Fruit fly (Drosophila melanogaster): ENCODE results near the gene scrt.

Gene scrt

DNA sequence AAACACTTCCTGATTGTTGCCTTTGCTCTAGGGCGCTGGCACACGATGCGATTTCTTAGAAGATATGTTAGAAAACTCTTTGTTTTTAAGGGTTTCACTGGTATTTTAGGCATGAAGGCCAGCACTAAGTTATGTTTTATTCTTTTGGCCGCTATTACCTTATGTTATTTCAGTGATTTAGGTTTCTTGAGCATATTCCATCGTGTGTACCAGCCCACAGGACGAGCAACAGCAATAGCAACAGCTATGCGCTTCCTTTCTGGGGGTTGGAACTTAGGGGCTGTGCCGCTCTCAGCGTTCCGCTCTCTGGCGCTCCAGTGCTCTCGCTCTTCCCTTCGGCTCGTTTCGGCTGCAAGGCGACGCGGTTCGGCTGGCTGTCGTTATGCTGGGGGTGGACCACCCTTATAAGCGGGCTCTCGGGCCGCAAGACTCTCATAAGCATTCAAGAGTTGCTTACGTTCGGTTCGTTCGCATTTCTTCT lies at the start of gene scrt:
Gene scrt (plus strand): TSS at position 431 of the 481 bp plus-strand sequence.
- TF ChIP-seq tai (GFP tag; optimal IDR thresholded peaks at IDR 0.05) = no peak
- no peak for TF ChIP-seq CG32264 (GFP tag; optimal IDR thresholded peaks at IDR 0.05)
- TF ChIP-seq lola (GFP tag; optimal IDR thresholded peaks at IDR 0.05) = no peak
- TF ChIP-seq Rel (GFP tag; optimal IDR thresholded peaks at IDR 0.05) = no peak
- TF ChIP-seq Rel (tag; optimal IDR thresholded peaks at IDR 0.05) = no peak
- no peak for TF ChIP-seq N (GFP tag; optimal IDR thresholded peaks at IDR 0.05)
- no peak for TF ChIP-seq rgr (GFP tag; optimal IDR thresholded peaks at IDR 0.05)
- peak in 1 of 2 experiments; percentile 33 for TF ChIP-seq dl (GFP tag; optimal IDR thresholded peaks at IDR 0.05; ENCODE audit: insufficient read depth in 1 of 2, partially characterized antibody in 2 of 2)
- TF ChIP-seq CG9705 (GFP tag; optimal IDR thresholded peaks at IDR 0.05) = no peak
- no peak for TF ChIP-seq Hr83 (GFP tag; optimal IDR thresholded peaks at IDR 0.05; ENCODE audit: poor library complexity, severe bottlenecking)
- no peak for TF ChIP-seq Myc (optimal IDR thresholded peaks at IDR 0.05)
- peak in 1 of 2 experiments; percentile 25 for TF ChIP-seq foxo (GFP tag; optimal IDR thresholded peaks at IDR 0.05)
- TF ChIP-seq OdsH (GFP tag; optimal IDR thresholded peaks at IDR 0.05) = no peak
- no peak for TF ChIP-seq pan (optimal IDR thresholded peaks at IDR 0.05)
- no peak for TF ChIP-seq usp (GFP tag; optimal IDR thresholded peaks at IDR 0.05)
- TF ChIP-seq HLH106 (tag; optimal IDR thresholded peaks at IDR 0.05) = peak; percentile 15
- TF ChIP-seq Hr78 (GFP tag; optimal IDR thresholded peaks at IDR 0.05) = no peak
- no peak for TF ChIP-seq dmrt93B (GFP tag; optimal IDR thresholded peaks at IDR 0.05)
- TF ChIP-seq Dif (GFP tag; optimal IDR thresholded peaks at IDR 0.05; ENCODE audit: partially characterized antibody) = peak; percentile 62
- no peak for TF ChIP-seq br (GFP tag; optimal IDR thresholded peaks at IDR 0.05)
- peak; percentile 66 for TF ChIP-seq Vsx2 (GFP tag; optimal IDR thresholded peaks at IDR 0.05; ENCODE audit: partially characterized antibody)
- TF ChIP-seq Jra (GFP tag; optimal IDR thresholded peaks at IDR 0.05) = no peak
- no peak for TF ChIP-seq ey (GFP tag; optimal IDR thresholded peaks at IDR 0.05)
- no peak for TF ChIP-seq psq (GFP tag; optimal IDR thresholded peaks at IDR 0.05)
- no peak for TF ChIP-seq GATAd (GFP tag; optimal IDR thresholded peaks at IDR 0.05)
- no peak for TF ChIP-seq CrebA (GFP tag; optimal IDR thresholded peaks at IDR 0.05; ENCODE audit: borderline replicate concordance)
- peak; percentile 34 for TF ChIP-seq woc (GFP tag; optimal IDR thresholded peaks at IDR 0.05)
- no peak for TF ChIP-seq Sp1 (GFP tag; optimal IDR thresholded peaks at IDR 0.05)
- no peak for TF ChIP-seq jim (GFP tag; optimal IDR thresholded peaks at IDR 0.05)
- no peak for TF ChIP-seq Mio (GFP tag; optimal IDR thresholded peaks at IDR 0.05)
- no peak for TF ChIP-seq dsf (GFP tag; optimal IDR thresholded peaks at IDR 0.05; ENCODE audit: borderline replicate concordance)
- TF ChIP-seq h (GFP tag; optimal IDR thresholded peaks at IDR 0.05) = peak; percentile 4
- TF ChIP-seq sv (GFP tag; optimal IDR thresholded peaks at IDR 0.05) = peak; percentile 53
- TF ChIP-seq sage (GFP tag; optimal IDR thresholded peaks at IDR 0.05) = no peak
- TF ChIP-seq brk (GFP tag; optimal IDR thresholded peaks at IDR 0.05) = no peak
- TF ChIP-seq Dfd (GFP tag; optimal IDR thresholded peaks at IDR 0.05) = no peak

DNA sequence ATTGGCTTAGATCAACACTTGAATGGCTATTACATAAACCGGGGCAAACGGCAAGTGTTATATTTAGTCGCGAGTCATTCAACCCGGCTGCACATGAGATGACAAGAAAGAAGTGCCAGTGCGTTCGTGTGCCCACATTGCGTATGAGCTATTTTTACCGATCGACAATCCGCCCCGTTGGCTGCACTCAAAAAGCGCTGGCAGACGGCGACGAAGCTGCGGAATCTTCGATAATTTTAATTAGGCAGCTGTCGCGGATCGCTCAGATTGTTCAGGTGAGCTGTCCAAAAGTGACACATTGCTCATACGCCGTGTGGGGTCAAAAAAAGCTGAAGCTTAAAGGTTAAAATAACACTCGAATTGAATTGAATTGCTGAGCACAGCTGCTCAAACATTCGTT lies 49.6 kb upstream of the scrt start:
- TF ChIP-seq fru (GFP tag; optimal IDR thresholded peaks at IDR 0.05) = no peak
- no peak for TF ChIP-seq sage (GFP tag; optimal IDR thresholded peaks at IDR 0.05)
- no peak for TF ChIP-seq Hr83 (GFP tag; optimal IDR thresholded peaks at IDR 0.05; ENCODE audit: poor library complexity, severe bottlenecking)
- no peak for TF ChIP-seq Hr78 (GFP tag; optimal IDR thresholded peaks at IDR 0.05)
- TF ChIP-seq Jra (GFP tag; optimal IDR thresholded peaks at IDR 0.05) = no peak
- TF ChIP-seq Sp1 (GFP tag; optimal IDR thresholded peaks at IDR 0.05) = no peak
- no peak for TF ChIP-seq jim (GFP tag; optimal IDR thresholded peaks at IDR 0.05)
- no peak for TF ChIP-seq Rel (GFP tag; optimal IDR thresholded peaks at IDR 0.05)
- TF ChIP-seq Rel (tag; optimal IDR thresholded peaks at IDR 0.05) = no peak

DNA sequence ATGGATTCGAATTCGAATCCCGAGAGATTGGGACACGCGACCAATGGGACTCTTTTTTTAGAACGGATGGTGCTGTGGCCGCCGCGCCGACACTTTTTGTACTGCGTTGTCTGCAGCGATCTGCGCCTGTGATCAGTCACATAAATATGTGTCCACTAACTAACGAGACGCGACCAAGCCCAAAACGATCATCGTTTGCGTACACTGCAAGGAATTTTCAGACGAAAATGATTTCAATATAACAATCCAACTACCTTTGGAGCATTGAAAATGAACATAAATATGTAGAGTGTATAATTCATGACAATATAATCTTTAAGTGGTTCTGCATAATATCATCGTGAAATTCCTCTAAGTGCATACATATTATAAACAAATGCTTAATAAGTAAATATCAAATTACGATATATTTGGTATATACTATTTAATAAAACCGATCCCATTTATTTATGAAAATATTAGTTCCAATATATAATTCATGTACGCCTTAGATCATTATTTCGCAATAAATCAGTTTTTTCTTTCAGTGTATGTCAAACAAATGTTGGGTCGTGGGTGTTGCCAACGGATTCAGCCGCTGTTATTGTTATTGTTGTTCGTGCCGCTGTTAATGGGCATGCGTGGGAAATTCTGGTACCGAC lies 48.0 kb upstream of the scrt start, which contains the start of gene Eip63F-1:
Gene Eip63F-1 (minus strand): TSS at position 51 of the 641 bp plus-strand sequence.
- TF ChIP-seq h (GFP tag; optimal IDR thresholded peaks at IDR 0.05) (peak; percentile 12), rgr (GFP tag; optimal IDR thresholded peaks at IDR 0.05) (peak; percentile 41), sv (GFP tag; optimal IDR thresholded peaks at IDR 0.05) (peak; percentile 58), foxo (GFP tag; optimal IDR thresholded peaks at IDR 0.05) (peak in 1 of 2 experiments; percentile 35), psq (GFP tag; optimal IDR thresholded peaks at IDR 0.05) (peak; percentile 18), dmrt93B (GFP tag; optimal IDR thresholded peaks at IDR 0.05) (no peak), OdsH (GFP tag; optimal IDR thresholded peaks at IDR 0.05) (peak; percentile 15), tai (GFP tag; optimal IDR thresholded peaks at IDR 0.05) (no peak)
